Worm (Caenorhabditis elegans) whole organism, L1 larva: ENCODE results near the gene vha-2.

Source experiments
- ama-1 ChIP-seq: fragments of 150-350 bp; optimal IDR thresholded peaks from 2 replicates; lab custom pipeline; 2014
- elt-3 ChIP-seq, 6 experiments: fragments of 150-350 bp in 1 of 6; sonication (generic microtip); optimal IDR thresholded peaks; 2 replicates each; lab custom pipeline; 2017 to 2018; ENCODE audit warnings: missing biosample characterization in 6 of 6, missing genetic modification characterization in 6 of 6, inconsistent platforms in 1 of 6
- hpl-2 ChIP-seq: fragments of 150-350 bp; optimal IDR thresholded peaks from 2 replicates; lab custom pipeline; 2014; ENCODE audit warnings: missing biosample characterization, missing genetic modification reagents, missing genetic modification characterization
- lir-3 ChIP-seq: sonication (generic microtip); optimal IDR thresholded peaks from 2 replicates; lab custom pipeline; 2016; ENCODE audit warnings: mild to moderate bottlenecking, missing genetic modification characterization, moderate library complexity, missing compliant biosample characterization; ENCODE audit not compliant: poor library complexity
- lsy-2 ChIP-seq, 2 experiments: fragments of 150-350 bp; optimal IDR thresholded peaks; 2 replicates each; lab custom pipeline; 2014; ENCODE audit warnings: missing biosample characterization in 2 of 2, missing genetic modification characterization in 2 of 2
- mep-1 ChIP-seq: fragments of 150-350 bp; optimal IDR thresholded peaks from 2 replicates; lab custom pipeline; 2014; ENCODE audit warnings: missing biosample characterization, missing genetic modification characterization
- pqm-1 ChIP-seq: sonication (generic microtip); optimal IDR thresholded peaks from 3 replicates; lab custom pipeline; 2017; ENCODE audit warnings: missing biosample characterization, missing genetic modification characterization
- sptf-1 ChIP-seq: fragments of 150-350 bp; optimal IDR thresholded peaks from 2 replicates; lab custom pipeline; 2014; ENCODE audit warnings: missing biosample characterization, missing genetic modification characterization
- zag-1 ChIP-seq: fragments of 150-350 bp; optimal IDR thresholded peaks from 2 replicates; lab custom pipeline; 2014; ENCODE audit warnings: missing biosample characterization, missing genetic modification characterization
- ztf-4 ChIP-seq: fragments of 150-350 bp; optimal IDR thresholded peaks from 2 replicates; lab custom pipeline; 2014; ENCODE audit warnings: missing biosample characterization, missing genetic modification characterization

DNA sequence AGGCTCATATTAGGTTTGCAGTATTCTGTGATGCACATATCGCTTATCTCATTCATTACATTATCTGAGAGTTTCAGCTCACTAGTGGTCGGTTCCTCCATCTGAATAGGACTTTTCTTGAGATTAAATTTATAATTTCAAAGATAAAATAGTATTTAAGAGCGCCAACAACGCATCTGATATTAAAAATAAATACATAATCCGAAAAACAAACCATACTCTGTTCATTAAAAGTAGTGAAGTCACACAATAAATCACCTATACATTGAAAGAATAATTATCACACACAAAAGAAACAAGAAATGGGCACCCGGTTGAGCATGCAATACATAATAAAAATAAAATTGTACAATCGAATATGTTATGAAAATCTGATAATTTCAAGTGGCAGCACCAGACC is 24.6 kb upstream of the vha-2 start, which contains the start of gene vps-53:
- TF ChIP-seq lir-3 (no peak), ama-1 (lab: Kevin White, UChicago) (no peak), lsy-2 (tag; optimal IDR thresholded peaks at IDR 0.05; lab: Kevin White, UChicago) (no peak), elt-3 (tag; optimal IDR thresholded peaks at IDR 0.05; lab: Kevin White, UChicago) (no peak), ztf-4 (tag; lab: Kevin White, UChicago) (no peak), zag-1 (no peak), sptf-1 (tag; lab: Kevin White, UChicago) (no peak), mep-1 (tag; lab: Kevin White, UChicago) (no peak), pqm-1 (tag; lab: Kevin White, UChicago) (no peak), hpl-2 (no peak)
